Worm (Caenorhabditis elegans): ENCODE measurements around the gene fbxb-112.
"Not testable (repeated sequence)": the region's sequence is repeated elsewhere in the genome, so short reads cannot be mapped to it uniquely, and the experiment has no call there.

DNA sequence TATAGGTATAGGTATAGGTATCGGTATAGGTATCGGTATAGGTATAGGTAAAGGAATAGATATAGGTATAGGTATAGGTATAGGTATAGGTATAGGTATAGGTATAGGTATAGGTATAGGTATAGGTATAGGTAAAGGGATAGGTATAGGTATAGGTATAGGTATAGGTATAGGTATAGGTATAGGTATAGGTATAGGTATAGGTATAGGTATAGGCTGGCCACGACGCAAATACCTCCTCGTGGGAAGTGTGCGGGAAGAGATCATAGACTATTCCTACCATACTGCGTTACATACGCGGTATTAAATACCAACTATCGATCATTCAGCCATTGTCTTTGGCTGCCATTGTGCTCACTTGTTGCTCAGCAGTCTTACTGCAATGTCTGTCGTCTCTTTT, at the start of gene fbxb-112:
- TF ChIP-seq ama-1 (optimal IDR thresholded peaks at IDR 0.05); tbx-11 (GFP tag; IDR thresholded peaks at IDR 0.05); hmg-4 (GFP tag; optimal IDR thresholded peaks at IDR 0.05); F13C5.2 (tag; optimal IDR thresholded peaks at IDR 0.05); aly-1 (tag; optimal IDR thresholded peaks at IDR 0.05); ceh-36 (tag; optimal IDR thresholded peaks at IDR 0.05); ceh-13 (GFP tag; optimal IDR thresholded peaks at IDR 0.05); hmbx-1 (tag; optimal IDR thresholded peaks at IDR 0.05); ets-7 (tag; optimal IDR thresholded peaks at IDR 0.05); tra-4 (tag; optimal IDR thresholded peaks at IDR 0.05): not testable (repeated sequence)
